Fruit fly (Drosophila melanogaster) whole organism, embryonic: Measurements from ENCODE around the gene CG42240.
A peak's percentile ranks its signal among the peaks of the same experiment; 100 is the strongest.

Experiments used
- Aef1 ChIP-seq: fragments of 200-800 bp; sonication (Bioruptor generic); IDR thresholded peaks from 3 replicates; pipeline ENCODE4 v1.3.6; 2022; ENCODE audit warnings: missing biosample characterization, missing genetic modification characterization
- BtbVII ChIP-seq: fragments of 200-800 bp; sonication (Bioruptor generic); optimal IDR thresholded peaks from 3 replicates; lab custom pipeline; 2017; ENCODE audit warnings: missing biosample characterization, mild to moderate bottlenecking, missing genetic modification characterization
- CG10274 ChIP-seq: fragments of 200-800 bp; sonication (Bioruptor generic); optimal IDR thresholded peaks from 3 replicates; lab custom pipeline; 2017; ENCODE audit warnings: missing biosample characterization, mild to moderate bottlenecking, missing genetic modification characterization
- CG10366 ChIP-seq: fragments of 200-800 bp; sonication (Bioruptor generic); IDR thresholded peaks from 2 replicates; pipeline ENCODE4 v1.3.6; 2022; ENCODE audit warnings: missing biosample characterization, missing genetic modification characterization
- CG10565 ChIP-seq: fragments of 200-800 bp; sonication (Bioruptor generic); optimal IDR thresholded peaks from 3 replicates; lab custom pipeline; 2016; ENCODE audit warnings: missing biosample characterization, mild to moderate bottlenecking, missing genetic modification characterization
- CG10654 ChIP-seq: fragments of 200-800 bp; sonication (Bioruptor generic); optimal IDR thresholded peaks from 2 replicates; lab custom pipeline; 2016; ENCODE audit warnings: missing biosample characterization, missing genetic modification characterization
- CG11723 ChIP-seq: fragments of 200-800 bp; sonication (Bioruptor generic); optimal IDR thresholded peaks from 2 replicates; lab custom pipeline; 2017; ENCODE audit warnings: missing biosample characterization, mild to moderate bottlenecking, missing genetic modification characterization
- CG12071 ChIP-seq: fragments of 200-800 bp; sonication (Bioruptor generic); optimal IDR thresholded peaks from 3 replicates; lab custom pipeline; 2018; ENCODE audit warnings: missing biosample characterization, mild to moderate bottlenecking, missing genetic modification characterization
- CG13287 ChIP-seq: fragments of 200-800 bp; sonication (Bioruptor generic); IDR thresholded peaks from 2 replicates; pipeline ENCODE4 v1.3.6; 2022; ENCODE audit warnings: missing biosample characterization, missing genetic modification characterization; ENCODE audit not compliant: partially characterized antibody
- CG15073 ChIP-seq: fragments of 200-800 bp; sonication (Bioruptor generic); optimal IDR thresholded peaks from 2 replicates; lab custom pipeline; 2016; ENCODE audit warnings: missing biosample characterization, missing genetic modification characterization
- CG15269 ChIP-seq: fragments of 200-800 bp; sonication (Bioruptor generic); optimal IDR thresholded peaks from 2 replicates; lab custom pipeline; 2018; ENCODE audit warnings: missing biosample characterization, mild to moderate bottlenecking, missing genetic modification characterization, moderate library complexity
- CG15479 ChIP-seq: fragments of 200-800 bp; sonication (Bioruptor generic); optimal IDR thresholded peaks from 3 replicates; lab custom pipeline; 2019; ENCODE audit warnings: missing biosample characterization, mild to moderate bottlenecking, missing genetic modification characterization, moderate library complexity
- CG15514 ChIP-seq: fragments of 200-800 bp; sonication (Bioruptor generic); optimal IDR thresholded peaks from 3 replicates; lab custom pipeline; 2017; ENCODE audit warnings: missing biosample characterization, missing genetic modification characterization, mild to moderate bottlenecking, moderate library complexity, missing genetic modification reagents
- CG17612 ChIP-seq: fragments of 200-800 bp; sonication (Bioruptor generic); IDR thresholded peaks from 2 replicates; pipeline ENCODE4 v1.3.6; 2022; ENCODE audit warnings: missing biosample characterization, missing genetic modification characterization
- CG2129 ChIP-seq: fragments of 200-800 bp; sonication (Bioruptor generic); IDR thresholded peaks from 2 replicates; pipeline ENCODE4 v1.3.6; 2022; ENCODE audit warnings: missing biosample characterization, missing genetic modification characterization; ENCODE audit not compliant: partially characterized antibody
- CG30403 ChIP-seq: fragments of 200-800 bp; sonication (Bioruptor generic); optimal IDR thresholded peaks from 3 replicates; lab custom pipeline; 2016; ENCODE audit warnings: missing biosample characterization, missing genetic modification characterization
- CG33213 ChIP-seq: fragments of 200-800 bp; sonication (Bioruptor generic); optimal IDR thresholded peaks from 3 replicates; lab custom pipeline; 2016; ENCODE audit warnings: missing biosample characterization, missing genetic modification characterization
- CG33557 ChIP-seq: fragments of 200-800 bp; sonication (Bioruptor generic); optimal IDR thresholded peaks from 2 replicates; lab custom pipeline; 2019; ENCODE audit warnings: missing biosample characterization, mild to moderate bottlenecking, missing genetic modification characterization, moderate library complexity
- CG7963 ChIP-seq: fragments of 200-800 bp; sonication (Bioruptor generic); IDR thresholded peaks from 3 replicates; pipeline ENCODE4 v1.3.6; 2022; ENCODE audit warnings: missing biosample characterization, missing genetic modification characterization; ENCODE audit not compliant: partially characterized antibody
- Chrac-16 ChIP-seq: fragments of 200-800 bp; sonication (Bioruptor generic); optimal IDR thresholded peaks from 3 replicates; lab custom pipeline; 2016; ENCODE audit warnings: missing biosample characterization, missing genetic modification characterization
- CkIIα-i1 ChIP-seq: fragments of 200-800 bp; sonication (Bioruptor generic); IDR thresholded peaks from 2 replicates; pipeline ENCODE4 v1.3.6; 2022; ENCODE audit warnings: missing biosample characterization, missing genetic modification characterization
- Deaf1 ChIP-seq: fragments of 200-800 bp; optimal IDR thresholded peaks from 3 replicates; lab custom pipeline; 2019; ENCODE audit warnings: missing biosample characterization, mild to moderate bottlenecking, missing genetic modification characterization, moderate library complexity
- Dll ChIP-seq: fragments of 200-800 bp; sonication (Bioruptor generic); IDR thresholded peaks from 4 replicates; pipeline ENCODE4 v1.3.6; 2022; ENCODE audit warnings: missing biosample characterization, missing genetic modification characterization; ENCODE audit not compliant: partially characterized antibody
- Doc2 ChIP-seq: fragments of 200-800 bp; sonication (Bioruptor generic); IDR thresholded peaks from 2 replicates; pipeline ENCODE4 v1.3.6; 2022; ENCODE audit warnings: missing biosample characterization, missing genetic modification characterization
- Dp ChIP-seq: fragments of 200-800 bp; sonication (Bioruptor generic); optimal IDR thresholded peaks from 2 replicates; lab custom pipeline; 2018; ENCODE audit warnings: missing biosample characterization, mild to moderate bottlenecking, missing genetic modification characterization, moderate library complexity
- H2.0 ChIP-seq: fragments of 200-800 bp; sonication (Bioruptor generic); IDR thresholded peaks from 2 replicates; pipeline ENCODE4 v1.3.6; 2022; ENCODE audit warnings: missing biosample characterization, missing genetic modification characterization
- HHEX ChIP-seq: fragments of 200-800 bp; sonication (Bioruptor generic); optimal IDR thresholded peaks from 3 replicates; lab custom pipeline; 2017; ENCODE audit warnings: missing biosample characterization, mild to moderate bottlenecking, missing genetic modification characterization, missing genetic modification reagents
- Hey ChIP-seq: fragments of 200-800 bp; sonication (Bioruptor generic); optimal IDR thresholded peaks from 3 replicates; lab custom pipeline; 2018; ENCODE audit warnings: missing biosample characterization, mild to moderate bottlenecking, missing genetic modification characterization
- HmgD ChIP-seq: fragments of 200-800 bp; sonication (Bioruptor generic); optimal IDR thresholded peaks from 3 replicates; lab custom pipeline; 2016; ENCODE audit warnings: missing biosample characterization, missing genetic modification characterization
- Hr39 ChIP-seq: fragments of >200 bp; optimal IDR thresholded peaks from 2 replicates; lab custom pipeline; 2017
- Meics ChIP-seq: fragments of 200-800 bp; sonication (Bioruptor generic); optimal IDR thresholded peaks from 2 replicates; lab custom pipeline; 2017; ENCODE audit warnings: missing biosample characterization, mild to moderate bottlenecking, missing genetic modification characterization
- Mes4 ChIP-seq: fragments of 200-800 bp; sonication (Bioruptor generic); optimal IDR thresholded peaks from 2 replicates; lab custom pipeline; 2016; ENCODE audit warnings: missing biosample characterization, missing genetic modification characterization
- NC2β ChIP-seq: fragments of 200-800 bp; sonication (Bioruptor generic); optimal IDR thresholded peaks from 2 replicates; lab custom pipeline; 2016; ENCODE audit warnings: missing biosample characterization, missing genetic modification characterization
- Vsx1 ChIP-seq: fragments of 200-800 bp; sonication (Bioruptor generic); optimal IDR thresholded peaks from 2 replicates; lab custom pipeline; 2017; ENCODE audit warnings: missing biosample characterization, mild to moderate bottlenecking, missing genetic modification characterization, missing genetic modification reagents
- bowl ChIP-seq: fragments of 200-800 bp; sonication (Bioruptor generic); IDR thresholded peaks from 2 replicates; pipeline ENCODE4 v1.3.6; 2022; ENCODE audit warnings: missing biosample characterization, missing genetic modification characterization
- caup ChIP-seq: fragments of 200-800 bp; sonication (Bioruptor generic); optimal IDR thresholded peaks from 3 replicates; lab custom pipeline; 2017; ENCODE audit warnings: missing biosample characterization, mild to moderate bottlenecking, missing genetic modification characterization, moderate library complexity; ENCODE audit not compliant: severe bottlenecking
- dan ChIP-seq: fragments of 200-800 bp; sonication (Bioruptor generic); IDR thresholded peaks from 2 replicates; pipeline ENCODE4 v1.3.6; 2022; ENCODE audit warnings: missing biosample characterization, missing genetic modification characterization
- dysf ChIP-seq: fragments of 200-800 bp; sonication (Bioruptor generic); IDR thresholded peaks from 3 replicates; pipeline ENCODE4 v1.3.6; 2022; ENCODE audit warnings: missing biosample characterization, missing genetic modification characterization
- eyg ChIP-seq: fragments of 200-800 bp; sonication (Bioruptor generic); optimal IDR thresholded peaks from 3 replicates; lab custom pipeline; 2016; ENCODE audit warnings: missing biosample characterization, missing genetic modification characterization
- fd64A ChIP-seq: fragments of 200-800 bp; sonication (Bioruptor generic); optimal IDR thresholded peaks from 3 replicates; lab custom pipeline; 2018; ENCODE audit warnings: missing biosample characterization, mild to moderate bottlenecking, missing genetic modification characterization
- ftz-f1 ChIP-seq: fragments of 200-800 bp; sonication (Bioruptor generic); optimal IDR thresholded peaks from 2 replicates; lab custom pipeline; 2016; ENCODE audit warnings: missing biosample characterization, missing genetic modification characterization
- gce ChIP-seq: fragments of 200-800 bp; sonication (Bioruptor generic); IDR thresholded peaks from 3 replicates; pipeline ENCODE4 v1.3.6; 2022; ENCODE audit warnings: missing biosample characterization, missing genetic modification characterization
- hbn ChIP-seq: fragments of 200-800 bp; sonication (Bioruptor generic); IDR thresholded peaks from 2 replicates; pipeline ENCODE4 v1.3.6; 2022; ENCODE audit warnings: missing biosample characterization, missing genetic modification characterization; ENCODE audit not compliant: partially characterized antibody
- maf-S ChIP-seq: fragments of 200-800 bp; sonication (Bioruptor generic); optimal IDR thresholded peaks from 2 replicates; lab custom pipeline; 2016; ENCODE audit warnings: missing biosample characterization, missing genetic modification characterization
- mirr ChIP-seq: fragments of 200-800 bp; sonication (Bioruptor generic); optimal IDR thresholded peaks from 3 replicates; lab custom pipeline; 2018; ENCODE audit warnings: missing biosample characterization, mild to moderate bottlenecking, missing genetic modification characterization
- rib ChIP-seq: fragments of 200-800 bp; sonication (Bioruptor generic); IDR thresholded peaks from 2 replicates; pipeline ENCODE4 v1.3.6; 2022; ENCODE audit warnings: missing biosample characterization, missing genetic modification characterization
- slp2 ChIP-seq: fragments of 200-800 bp; sonication (Bioruptor generic); optimal IDR thresholded peaks from 2 replicates; lab custom pipeline; 2016; ENCODE audit warnings: missing biosample characterization, missing genetic modification characterization
- tna ChIP-seq: fragments of 200-800 bp; sonication (Bioruptor generic); IDR thresholded peaks from 2 replicates; pipeline ENCODE4 v1.3.6; 2022; ENCODE audit warnings: missing biosample characterization, missing genetic modification characterization; ENCODE audit not compliant: partially characterized antibody
- tx ChIP-seq: fragments of 200-800 bp; sonication (Bioruptor generic); optimal IDR thresholded peaks from 2 replicates; lab custom pipeline; 2016; ENCODE audit warnings: missing biosample characterization, missing genetic modification characterization
- zfh1 ChIP-seq: fragments of 200-800 bp; sonication (Bioruptor generic); IDR thresholded peaks from 3 replicates; pipeline ENCODE4 v1.3.6; 2022; ENCODE audit warnings: missing biosample characterization, missing genetic modification characterization

CG42240 gene

dm6 chrX:6365632-6366356 lies 35.2 kb downstream of the CG42240 start, which contains the start of the genes swa and Marf (continued):
- TF ChIP-seq Mes4 (GFP tag; lab: Kevin White, UChicago) (no peak), CG10274 (GFP tag; lab: Kevin White, UChicago) (no peak), Hr39 (lab: Kevin White, UChicago) (no peak), CG10565 (GFP tag; lab: Kevin White, UChicago) (no peak), CkIIα-i1 (no peak), CG13287 (GFP tag; lab: Robert Waterston, UW) (peak; percentile 26; the same call in 1 of the 2 replicates), maf-S (GFP tag; lab: Kevin White, UChicago) (no peak), CG30403 (no peak), ftz-f1 (no peak), CG15269 (tag; lab: Kevin White, UChicago) (no peak), HHEX (GFP tag; lab: Kevin White, UChicago) (no peak), bowl (GFP tag; lab: Robert Waterston, UW) (no peak), rib (GFP tag; lab: Robert Waterston, UW) (no peak), hbn (GFP tag; lab: Robert Waterston, UW) (peak; percentile 30), Doc2 (no peak), Meics (GFP tag; lab: Kevin White, UChicago) (no peak), Dp (GFP tag; lab: Kevin White, UChicago) (peak; percentile 57), tx (GFP tag; lab: Kevin White, UChicago) (no peak), CG17612 (GFP tag; lab: Robert Waterston, UW) (no peak), CG15479 (GFP tag; lab: Kevin White, UChicago) (no peak), BtbVII (GFP tag; lab: Kevin White, UChicago) (no peak), NC2β (GFP tag; lab: Kevin White, UChicago) (no peak), caup (GFP tag; lab: Kevin White, UChicago) (no peak), mirr (GFP tag; lab: Kevin White, UChicago) (no peak), Deaf1 (tag; lab: Kevin White, UChicago) (no peak), CG15073 (GFP tag; lab: Kevin White, UChicago) (no peak), HmgD (GFP tag; lab: Kevin White, UChicago) (no peak), zfh1 (GFP tag; lab: Robert Waterston, UW) (no peak), dysf (GFP tag; lab: Robert Waterston, UW) (no peak), gce (no peak), CG10366 (GFP tag; lab: Robert Waterston, UW) (no peak), CG11723 (GFP tag; lab: Kevin White, UChicago) (no peak), CG33557 (GFP tag; lab: Kevin White, UChicago) (no peak), CG15514 (GFP tag; lab: Kevin White, UChicago) (peak; percentile 21), slp2 (GFP tag; lab: Kevin White, UChicago) (no peak), Hey (tag; lab: Kevin White, UChicago) (no peak), CG2129 (GFP tag; lab: Robert Waterston, UW) (no peak), fd64A (GFP tag; lab: Kevin White, UChicago) (no peak), Aef1 (GFP tag; lab: Robert Waterston, UW) (no peak), H2.0 (no peak), CG7963 (GFP tag; lab: Robert Waterston, UW) (no peak), Vsx1 (GFP tag; lab: Kevin White, UChicago) (no peak), CG12071 (GFP tag; lab: Kevin White, UChicago) (no peak), CG10654 (GFP tag; lab: Kevin White, UChicago) (no peak), eyg (GFP tag; lab: Kevin White, UChicago) (no peak), dan (GFP tag; lab: Robert Waterston, UW) (no peak), Chrac-16 (no peak), tna (GFP tag; lab: Robert Waterston, UW) (no peak), CG33213 (no peak), Dll (GFP tag; lab: Robert Waterston, UW) (no peak)
